Fruit fly (Drosophila melanogaster) whole organism, prepupa: ENCODE data around the gene D2hgdh.

ENCODE experiments used
- CG6792 ChIP-seq: fragments of 200-800 bp; sonication (Bioruptor generic); optimal IDR thresholded peaks from 3 replicates; lab custom pipeline; 2016; ENCODE audit warnings: missing biosample characterization, missing genetic modification characterization
- CG6808 ChIP-seq: fragments of 200-800 bp; sonication (Bioruptor generic); optimal IDR thresholded peaks from 3 replicates; lab custom pipeline; 2017; ENCODE audit warnings: missing biosample characterization, missing genetic modification characterization, mild to moderate bottlenecking, moderate library complexity, missing genetic modification reagents
- CG7368 ChIP-seq: fragments of 200-800 bp; sonication (Bioruptor generic); optimal IDR thresholded peaks from 3 replicates; lab custom pipeline; 2016; ENCODE audit warnings: missing biosample characterization, missing genetic modification characterization
- Smox ChIP-seq: fragments of 200-800 bp; sonication (Bioruptor generic); optimal IDR thresholded peaks from 3 replicates; lab custom pipeline; 2016; ENCODE audit warnings: missing biosample characterization, missing genetic modification characterization
- acj6 ChIP-seq: fragments of 200-800 bp; sonication (Bioruptor generic); optimal IDR thresholded peaks from 3 replicates; lab custom pipeline; 2016; ENCODE audit warnings: missing biosample characterization, missing genetic modification characterization
- cyc ChIP-seq: fragments of 200-800 bp; sonication (Bioruptor generic); optimal IDR thresholded peaks from 3 replicates; lab custom pipeline; 2016; ENCODE audit warnings: missing biosample characterization, missing genetic modification characterization
- fd59A ChIP-seq: fragments of 200-800 bp; sonication (Bioruptor generic); optimal IDR thresholded peaks from 2 replicates; lab custom pipeline; 2017; ENCODE audit warnings: missing biosample characterization, mild to moderate bottlenecking, missing genetic modification characterization, missing genetic modification reagents
- fkh ChIP-seq: fragments of 200-800 bp; sonication (Bioruptor generic); optimal IDR thresholded peaks from 3 replicates; lab custom pipeline; 2017; ENCODE audit warnings: missing biosample characterization, mild to moderate bottlenecking, missing genetic modification characterization, moderate library complexity
- ss ChIP-seq, 2 experiments: fragments of 200-800 bp; sonication (Bioruptor generic); optimal IDR thresholded peaks; 2 replicates in 1 of 2; 3 replicates in 1 of 2; lab custom pipeline; 2017 to 2018; ENCODE audit warnings: mild to moderate bottlenecking in 2 of 2, missing biosample characterization in 2 of 2, missing genetic modification characterization in 2 of 2, moderate library complexity in 1 of 2

DNA sequence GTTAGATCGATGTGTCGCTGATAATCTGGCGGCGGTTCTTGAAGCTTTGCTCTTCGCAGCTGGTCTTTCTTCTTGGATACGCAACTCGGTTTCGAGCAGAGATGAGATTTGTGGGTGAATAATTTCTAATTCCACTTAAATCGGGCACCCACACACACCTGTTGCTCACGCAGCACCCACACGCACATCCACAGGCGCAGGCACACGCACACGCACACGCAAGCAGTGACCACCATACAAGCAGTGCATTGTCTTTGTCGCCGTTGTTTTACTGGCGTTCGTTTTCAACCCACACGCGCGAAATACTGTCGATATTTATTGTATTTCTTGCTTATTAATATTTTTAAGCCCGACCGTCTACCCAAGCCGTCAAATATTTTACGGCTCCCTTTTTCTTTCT lies 44.9 kb upstream of the D2hgdh start:
- TF ChIP-seq cyc (GFP tag; lab: Kevin White, UChicago) (no peak), Smox (GFP tag; lab: Kevin White, UChicago) (no peak), CG6792 (GFP tag; lab: Kevin White, UChicago) (no peak), CG7368 (GFP tag; lab: Kevin White, UChicago) (no peak), acj6 (GFP tag; lab: Kevin White, UChicago) (no peak), fd59A (GFP tag; lab: Kevin White, UChicago) (no peak), fkh (GFP tag; lab: Kevin White, UChicago) (no peak), ss (GFP tag; optimal IDR thresholded peaks at IDR 0.05; lab: Kevin White, UChicago) (no peak), CG6808 (GFP tag; lab: Kevin White, UChicago) (no peak)
